Fruit fly (Drosophila melanogaster) whole organism, embryonic: ENCODE measurements around the gene Mad.

Source experiments
- Adf1 ChIP-seq: fragments of 200-800 bp; sonication (Bioruptor generic); IDR thresholded peaks from 2 replicates; pipeline ENCODE4 v1.3.6; 2022; ENCODE audit warnings: missing biosample characterization, missing genetic modification characterization
- Blimp-1 ChIP-seq: fragments of 200-800 bp; sonication (Bioruptor generic); optimal IDR thresholded peaks from 3 replicates; lab custom pipeline; 2018; ENCODE audit warnings: missing biosample characterization, missing genetic modification characterization, mild to moderate bottlenecking, moderate library complexity, missing genetic modification reagents
- CG11247 ChIP-seq: fragments of 200-800 bp; sonication (Bioruptor generic); IDR thresholded peaks from 2 replicates; pipeline ENCODE4 v1.3.6; 2022; ENCODE audit warnings: missing biosample characterization, missing genetic modification characterization
- CG12155 ChIP-seq: fragments of 200-800 bp; sonication (Bioruptor generic); optimal IDR thresholded peaks from 3 replicates; lab custom pipeline; 2016; ENCODE audit warnings: missing biosample characterization, missing genetic modification characterization
- CG12659 ChIP-seq: fragments of 200-800 bp; sonication (Bioruptor generic); optimal IDR thresholded peaks from 3 replicates; lab custom pipeline; 2017; ENCODE audit warnings: mild to moderate bottlenecking, missing biosample characterization, missing genetic modification reagents, missing genetic modification characterization
- CG12744 ChIP-seq: fragments of 200-800 bp; sonication (Bioruptor generic); optimal IDR thresholded peaks from 2 replicates; lab custom pipeline; 2016; ENCODE audit warnings: missing biosample characterization, missing genetic modification characterization
- CG12942 ChIP-seq: fragments of 200-800 bp; sonication (Bioruptor generic); optimal IDR thresholded peaks from 3 replicates; lab custom pipeline; 2016; ENCODE audit warnings: missing biosample characterization, missing genetic modification characterization
- CG13296 ChIP-seq: fragments of 200-800 bp; sonication (Bioruptor generic); optimal IDR thresholded peaks from 3 replicates; lab custom pipeline; 2018; ENCODE audit warnings: missing biosample characterization, mild to moderate bottlenecking, missing genetic modification characterization
- CG1603 ChIP-seq: fragments of 200-800 bp; sonication (Bioruptor generic); optimal IDR thresholded peaks from 2 replicates; lab custom pipeline; 2019; ENCODE audit warnings: missing biosample characterization, mild to moderate bottlenecking, missing genetic modification characterization, moderate library complexity
- CG16815 ChIP-seq: fragments of 200-800 bp; sonication (Bioruptor generic); optimal IDR thresholded peaks from 3 replicates; lab custom pipeline; 2017; ENCODE audit warnings: missing biosample characterization, mild to moderate bottlenecking, missing genetic modification characterization
- CG17829 ChIP-seq: fragments of 200-800 bp; optimal IDR thresholded peaks from 2 replicates; lab custom pipeline; 2019; ENCODE audit warnings: missing biosample characterization, mild to moderate bottlenecking, missing genetic modification characterization, moderate library complexity
- CG1832 ChIP-seq: fragments of 200-800 bp; sonication (Bioruptor generic); optimal IDR thresholded peaks from 2 replicates; lab custom pipeline; 2017; ENCODE audit warnings: missing biosample characterization, mild to moderate bottlenecking, missing genetic modification characterization, inconsistent platforms
- CG31224 ChIP-seq: fragments of 200-800 bp; sonication (Bioruptor generic); IDR thresholded peaks from 2 replicates; pipeline ENCODE4 v1.3.6; 2022; ENCODE audit warnings: missing biosample characterization, missing genetic modification characterization
- CG34224 ChIP-seq: fragments of 200-800 bp; sonication (Bioruptor generic); IDR thresholded peaks from 3 replicates; pipeline ENCODE4 v1.3.6; 2022; ENCODE audit warnings: missing biosample characterization, missing genetic modification characterization; ENCODE audit not compliant: partially characterized antibody
- CG4424 ChIP-seq: fragments of 200-800 bp; sonication (Bioruptor generic); optimal IDR thresholded peaks from 3 replicates; lab custom pipeline; 2016; ENCODE audit warnings: missing biosample characterization, missing genetic modification characterization
- CG4617 ChIP-seq: fragments of 200-800 bp; sonication (Bioruptor generic); optimal IDR thresholded peaks from 3 replicates; lab custom pipeline; 2016; ENCODE audit warnings: missing biosample characterization, missing genetic modification characterization, borderline replicate concordance
- CG4707 ChIP-seq: fragments of 200-800 bp; sonication (Bioruptor generic); optimal IDR thresholded peaks from 2 replicates; lab custom pipeline; 2018; ENCODE audit warnings: missing biosample characterization, mild to moderate bottlenecking, missing genetic modification characterization, moderate library complexity
- CG5180 ChIP-seq: fragments of 200-800 bp; sonication (Bioruptor generic); optimal IDR thresholded peaks from 3 replicates; lab custom pipeline; 2017; ENCODE audit warnings: missing biosample characterization, missing genetic modification characterization, mild to moderate bottlenecking, moderate library complexity, missing genetic modification reagents
- CG6175 ChIP-seq: fragments of 200-800 bp; sonication (Bioruptor generic); IDR thresholded peaks from 3 replicates; pipeline ENCODE4 v1.3.6; 2022; ENCODE audit warnings: missing biosample characterization, missing genetic modification characterization
- CG8281 ChIP-seq: fragments of 200-800 bp; sonication (Bioruptor generic); optimal IDR thresholded peaks from 2 replicates; lab custom pipeline; 2018; ENCODE audit warnings: missing biosample characterization, mild to moderate bottlenecking, missing genetic modification characterization, moderate library complexity
- CG8359 ChIP-seq: fragments of 200-800 bp; sonication (Bioruptor generic); optimal IDR thresholded peaks from 2 replicates; lab custom pipeline; 2017; ENCODE audit warnings: missing biosample characterization, mild to moderate bottlenecking, missing genetic modification characterization, borderline replicate concordance
- CG8765 ChIP-seq: fragments of 200-800 bp; sonication (Bioruptor generic); IDR thresholded peaks from 2 replicates; pipeline ENCODE4 v1.3.6; 2022; ENCODE audit warnings: missing biosample characterization, missing genetic modification characterization
- CTCF ChIP-seq: fragments of 200-800 bp; sonication (Bioruptor generic); optimal IDR thresholded peaks from 2 replicates; lab custom pipeline; 2017; ENCODE audit warnings: missing biosample characterization, mild to moderate bottlenecking, missing genetic modification characterization, moderate library complexity
- CrebB ChIP-seq: fragments of 200-800 bp; sonication (Bioruptor generic); optimal IDR thresholded peaks from 3 replicates; lab custom pipeline; 2018; ENCODE audit warnings: missing biosample characterization, mild to moderate bottlenecking, missing genetic modification characterization
- D ChIP-seq, 2 experiments: fragments of 200-800 bp in 1 of 2; fragments of >200 bp in 1 of 2; sonication (Bioruptor generic) in 1 of 2; optimal IDR thresholded peaks; 2 replicates in 1 of 2; 3 replicates in 1 of 2; lab custom pipeline; 2017; ENCODE audit warnings: mild to moderate bottlenecking in 1 of 2, missing biosample characterization in 1 of 2, missing genetic modification characterization in 1 of 2, missing genetic modification reagents in 1 of 2
- HLHmδ ChIP-seq: fragments of 200-800 bp; sonication (Bioruptor generic); optimal IDR thresholded peaks from 2 replicates; lab custom pipeline; 2018; ENCODE audit warnings: missing biosample characterization, mild to moderate bottlenecking, missing genetic modification characterization, moderate library complexity
- Jarid2 ChIP-seq: fragments of 200-800 bp; sonication (Bioruptor generic); optimal IDR thresholded peaks from 3 replicates; lab custom pipeline; 2017; ENCODE audit warnings: mild to moderate bottlenecking, missing biosample characterization, missing genetic modification reagents, missing genetic modification characterization
- Neu2 ChIP-seq: fragments of 200-800 bp; sonication (Bioruptor generic); optimal IDR thresholded peaks from 3 replicates; lab custom pipeline; 2016; ENCODE audit warnings: missing biosample characterization, missing genetic modification characterization, borderline replicate concordance
- Sox102F ChIP-seq: fragments of 200-800 bp; sonication (Bioruptor generic); optimal IDR thresholded peaks from 2 replicates; lab custom pipeline; 2018; ENCODE audit warnings: missing biosample characterization, mild to moderate bottlenecking, missing genetic modification characterization, moderate library complexity
- Xrp1 ChIP-seq: fragments of 200-800 bp; sonication (Bioruptor generic); IDR thresholded peaks from 2 replicates; pipeline ENCODE4 v1.3.6; 2022; ENCODE audit warnings: missing biosample characterization, missing genetic modification characterization
- chinmo ChIP-seq: fragments of 200-800 bp; sonication (Bioruptor generic); IDR thresholded peaks from 4 replicates; pipeline ENCODE4 v1.3.6; 2022; ENCODE audit warnings: missing biosample characterization, missing genetic modification characterization; ENCODE audit not compliant: partially characterized antibody
- chm ChIP-seq: fragments of 200-800 bp; sonication (Bioruptor generic); IDR thresholded peaks from 2 replicates; pipeline ENCODE4 v1.3.6; 2022; ENCODE audit warnings: missing biosample characterization, missing genetic modification characterization
- ci ChIP-seq: fragments of 200-800 bp; sonication (Bioruptor generic); IDR thresholded peaks from 3 replicates; pipeline ENCODE4 v1.3.6; 2022; ENCODE audit warnings: missing biosample characterization, missing genetic modification characterization
- crol ChIP-seq: fragments of 200-800 bp; sonication (Bioruptor generic); IDR thresholded peaks from 2 replicates; pipeline ENCODE4 v1.3.6; 2022; ENCODE audit warnings: missing biosample characterization, missing genetic modification characterization
- exex ChIP-seq: fragments of 200-800 bp; sonication (Bioruptor generic); optimal IDR thresholded peaks from 4 replicates; lab custom pipeline; 2018; ENCODE audit warnings: missing biosample characterization, mild to moderate bottlenecking, missing genetic modification characterization, moderate library complexity
- fd3F ChIP-seq: fragments of 200-800 bp; sonication (Bioruptor generic); optimal IDR thresholded peaks from 2 replicates; lab custom pipeline; 2018; ENCODE audit warnings: missing biosample characterization, mild to moderate bottlenecking, missing genetic modification characterization, moderate library complexity
- gro ChIP-seq: fragments of 200-800 bp; sonication (Bioruptor generic); optimal IDR thresholded peaks from 2 replicates; lab custom pipeline; 2016; ENCODE audit warnings: missing biosample characterization, missing genetic modification characterization
- ham ChIP-seq: fragments of 200-800 bp; sonication (Bioruptor generic); IDR thresholded peaks from 2 replicates; pipeline ENCODE4 v1.3.6; 2022; ENCODE audit warnings: missing biosample characterization, missing genetic modification characterization
- her ChIP-seq: fragments of 200-800 bp; sonication (Bioruptor generic); optimal IDR thresholded peaks from 2 replicates; lab custom pipeline; 2016; ENCODE audit warnings: missing biosample characterization, missing genetic modification characterization
- hkb ChIP-seq, 2 experiments: fragments of 200-800 bp in 1 of 2; fragments of >200 bp in 1 of 2; sonication (Bioruptor generic) in 1 of 2; IDR thresholded peaks in 1 of 2; optimal IDR thresholded peaks in 1 of 2; 2 replicates each; pipeline versions ENCODE4 v1.3.6 to Lab custom; 2017 to 2022; ENCODE audit warnings: missing biosample characterization in 1 of 2, missing genetic modification characterization in 1 of 2
- jumu ChIP-seq: fragments of 200-800 bp; sonication (Bioruptor generic); optimal IDR thresholded peaks from 3 replicates; lab custom pipeline; 2016; ENCODE audit warnings: missing biosample characterization, missing genetic modification characterization
- lov ChIP-seq, 2 experiments: fragments of 200-800 bp in 1 of 2; fragments of >200 bp in 1 of 2; sonication (Bioruptor generic) in 1 of 2; IDR thresholded peaks in 1 of 2; optimal IDR thresholded peaks in 1 of 2; 2 replicates in 1 of 2; 3 replicates in 1 of 2; pipeline versions ENCODE4 v1.3.6 to Lab custom; 2017 to 2022; ENCODE audit warnings: missing biosample characterization in 1 of 2, missing genetic modification characterization in 1 of 2
- nmo ChIP-seq: fragments of 200-800 bp; sonication (Bioruptor generic); optimal IDR thresholded peaks from 2 replicates; lab custom pipeline; 2018; ENCODE audit warnings: missing biosample characterization, mild to moderate bottlenecking, missing genetic modification characterization, moderate library complexity
- oc ChIP-seq: fragments of 200-800 bp; sonication (Bioruptor generic); optimal IDR thresholded peaks from 2 replicates; lab custom pipeline; 2018; ENCODE audit warnings: missing biosample characterization, mild to moderate bottlenecking, missing genetic modification characterization, moderate library complexity
- pb ChIP-seq: fragments of 200-800 bp; sonication (Bioruptor generic); optimal IDR thresholded peaks from 3 replicates; lab custom pipeline; 2016; ENCODE audit warnings: missing biosample characterization, missing genetic modification characterization
- sob ChIP-seq: fragments of 200-800 bp; sonication (Bioruptor generic); IDR thresholded peaks from 2 replicates; pipeline ENCODE4 v1.3.6; 2022; ENCODE audit warnings: missing biosample characterization, missing genetic modification characterization
- stwl ChIP-seq: fragments of 200-800 bp; sonication (Bioruptor generic); optimal IDR thresholded peaks from 3 replicates; lab custom pipeline; 2018; ENCODE audit warnings: missing biosample characterization, mild to moderate bottlenecking, missing genetic modification characterization, moderate library complexity
- trh ChIP-seq: fragments of 200-800 bp; sonication (Bioruptor generic); optimal IDR thresholded peaks from 2 replicates; lab custom pipeline; 2016; ENCODE audit warnings: missing biosample characterization, missing genetic modification characterization
- vfl ChIP-seq: fragments of 200-800 bp; sonication (Bioruptor generic); optimal IDR thresholded peaks from 2 replicates; lab custom pipeline; 2016; ENCODE audit warnings: missing biosample characterization, missing genetic modification characterization
- vvl ChIP-seq: fragments of 200-800 bp; sonication (Bioruptor generic); IDR thresholded peaks from 2 replicates; pipeline ENCODE4 v1.3.6; 2022; ENCODE audit warnings: missing biosample characterization, missing genetic modification characterization

Gene Mad

dm6 chr2L:3100812-3101211, 58.6 kb downstream of the Mad start (continued):
- TF ChIP-seq CG12659 (GFP tag; lab: Kevin White, UChicago) (peak; percentile 38), CG31224 (GFP tag; lab: Robert Waterston, UW) (no peak), CG1832 (GFP tag; lab: Kevin White, UChicago) (no peak), stwl (tag; lab: Kevin White, UChicago) (no peak), lov (optimal IDR thresholded peaks at IDR 0.05; lab: Kevin White, UChicago) (no peak), lov (GFP tag; IDR thresholded peaks at IDR 0.05; lab: Robert Waterston, UW) (no peak), CG17829 (tag; lab: Kevin White, UChicago) (peak; percentile 36), CrebB (tag; lab: Kevin White, UChicago) (no peak), ci (GFP tag; lab: Robert Waterston, UW) (peak; percentile 72), chm (GFP tag; lab: Robert Waterston, UW) (no peak; the same call in 1 of the 2 replicates), CG5180 (GFP tag; lab: Kevin White, UChicago) (no peak), CG8281 (tag; lab: Kevin White, UChicago) (no peak), jumu (GFP tag; lab: Kevin White, UChicago) (no peak), Neu2 (GFP tag; lab: Kevin White, UChicago) (no peak), CG11247 (no peak), D (optimal IDR thresholded peaks at IDR 0.05; lab: Kevin White, UChicago) (no peak), D (GFP tag; optimal IDR thresholded peaks at IDR 0.05; lab: Kevin White, UChicago) (peak; percentile 43), nmo (GFP tag; lab: Kevin White, UChicago) (peak; percentile 47), CG6175 (GFP tag; lab: Robert Waterston, UW) (no peak), oc (tag; lab: Kevin White, UChicago) (no peak), CG4707 (peak; percentile 5), Xrp1 (peak; percentile 75), HLHmδ (GFP tag; lab: Kevin White, UChicago) (no peak), CG8359 (GFP tag; lab: Kevin White, UChicago) (no peak), ham (GFP tag; lab: Robert Waterston, UW) (no peak), fd3F (GFP tag; lab: Kevin White, UChicago) (no peak), trh (GFP tag; lab: Kevin White, UChicago) (no peak), CG34224 (GFP tag; lab: Robert Waterston, UW) (no peak), CG12942 (GFP tag; lab: Kevin White, UChicago) (no peak), CG8765 (GFP tag; lab: Robert Waterston, UW) (no peak), vvl (GFP tag; lab: Robert Waterston, UW) (peak; percentile 83), CTCF (no peak), Jarid2 (no peak), CG4617 (GFP tag; lab: Kevin White, UChicago) (no peak), Blimp-1 (GFP tag; lab: Kevin White, UChicago) (peak; percentile 52), Adf1 (GFP tag; lab: Robert Waterston, UW) (no peak), CG12744 (GFP tag; lab: Kevin White, UChicago) (no peak), gro (no peak), crol (no peak), CG13296 (GFP tag; lab: Kevin White, UChicago) (no peak), CG12155 (GFP tag; lab: Kevin White, UChicago) (no peak), exex (no peak), CG4424 (GFP tag; lab: Kevin White, UChicago) (peak; percentile 30), her (GFP tag; lab: Kevin White, UChicago) (no peak), pb (GFP tag; lab: Kevin White, UChicago) (no peak), vfl (GFP tag; lab: Kevin White, UChicago) (no peak), sob (GFP tag; lab: Robert Waterston, UW) (peak; percentile 40; the same call in 1 of the 2 replicates), CG1603 (tag; lab: Kevin White, UChicago) (peak; percentile 35), CG16815 (GFP tag; lab: Kevin White, UChicago) (no peak), Sox102F (GFP tag; lab: Kevin White, UChicago) (peak; percentile 80), hkb (optimal IDR thresholded peaks at IDR 0.05; lab: Kevin White, UChicago) (no peak), hkb (GFP tag; IDR thresholded peaks at IDR 0.05; lab: Robert Waterston, UW) (peak; percentile 70), chinmo (GFP tag; lab: Robert Waterston, UW) (no peak)
